Worm (Caenorhabditis elegans) whole organism, L1 larva: Measurements from ENCODE around the gene oac-56.

ENCODE experiments used
- mdl-1 ChIP-seq, 2 experiments: fragments of 150-350 bp; optimal IDR thresholded peaks; 2 replicates each; lab custom pipeline; 2014 to 2017; ENCODE audit warnings: missing biosample characterization in 2 of 2, missing genetic modification characterization in 2 of 2, inconsistent platforms in 1 of 2
- unc-62 ChIP-seq: fragments of 150-350 bp; optimal IDR thresholded peaks from 2 replicates; lab custom pipeline; 2014; ENCODE audit warnings: missing biosample characterization, missing genetic modification reagents, missing genetic modification characterization

DNA sequence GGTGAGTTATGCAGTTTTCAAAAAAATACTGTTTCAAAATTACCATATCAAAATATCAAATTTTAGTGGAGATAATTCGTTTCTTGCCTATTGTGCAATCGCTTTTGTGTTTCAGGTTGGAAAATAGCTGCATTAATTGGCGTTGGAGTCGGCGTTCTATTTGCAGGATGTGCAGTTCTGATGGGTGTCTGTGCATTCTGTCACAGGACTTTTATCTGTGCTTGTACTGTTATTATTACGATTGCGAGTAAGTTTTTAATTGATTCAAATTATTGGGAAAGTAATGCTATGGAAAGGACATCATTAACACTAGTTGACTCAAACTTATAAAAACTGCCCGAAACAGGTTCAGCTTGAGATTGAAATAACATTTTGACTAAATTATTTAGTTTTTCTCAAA, 44.3 kb upstream of the oac-56 start:
- TF ChIP-seq mdl-1 (tag; optimal IDR thresholded peaks at IDR 0.05; lab: Kevin White, UChicago) (no peak), unc-62 (GFP tag; lab: Kevin White, UChicago) (no peak)
